Worm (Caenorhabditis elegans): ENCODE data around the gene cept-2.
A peak's percentile ranks its signal among the peaks of the same experiment; 100 is the strongest.

Gene cept-2

ce11 chrV:14354258-14354877 lies 6.8 kb downstream of the cept-2 start, which contains the start of gene Y49A3A.3:
Y49A3A.3 (plus strand) TSS chrV:14354410.
- TF ChIP-seq nhr-129 (tag; optimal IDR thresholded peaks at IDR 0.05) = peak; percentile 49
- TF ChIP-seq ZK546.5 (tag; optimal IDR thresholded peaks at IDR 0.05) = no peak
- no peak for TF ChIP-seq ceh-16 (tag; optimal IDR thresholded peaks at IDR 0.05)
- no peak for TF ChIP-seq mdl-1 (tag; optimal IDR thresholded peaks at IDR 0.05)
- peak; percentile 45 for TF ChIP-seq sma-3 (GFP tag; optimal IDR thresholded peaks at IDR 0.05)
- no peak for TF ChIP-seq mab-5 (tag; optimal IDR thresholded peaks at IDR 0.05)
- TF ChIP-seq lin-39 (tag; optimal IDR thresholded peaks at IDR 0.05) = no peak
- no peak for TF ChIP-seq egl-27 (tag; optimal IDR thresholded peaks at IDR 0.05)
- peak; percentile 17 for TF ChIP-seq sma-9 (GFP tag; optimal IDR thresholded peaks at IDR 0.05)
- no peak for TF ChIP-seq sma-9 (tag; optimal IDR thresholded peaks at IDR 0.05)
- no peak for TF ChIP-seq sem-4 (tag; optimal IDR thresholded peaks at IDR 0.05)
- TF ChIP-seq lin-11 (tag; optimal IDR thresholded peaks at IDR 0.05) = no peak
- no peak for TF ChIP-seq nhr-11 (tag; optimal IDR thresholded peaks at IDR 0.05)
- TF ChIP-seq skn-1 (tag; optimal IDR thresholded peaks at IDR 0.05) = no peak
- peak; percentile 17 for TF ChIP-seq F13H6.1 (tag; optimal IDR thresholded peaks at IDR 0.05)
- no peak for TF ChIP-seq C34F6.9 (tag; optimal IDR thresholded peaks at IDR 0.05)
- peak; percentile 44 for TF ChIP-seq nhr-25 (tag; optimal IDR thresholded peaks at IDR 0.05)
- TF ChIP-seq aly-2 (tag; optimal IDR thresholded peaks at IDR 0.05) = peak; percentile 70
- TF ChIP-seq crh-2 (tag; optimal IDR thresholded peaks at IDR 0.05) = peak; percentile 17
- peak; percentile 62 for TF ChIP-seq Y55F3AM.14 (GFP tag; optimal IDR thresholded peaks at IDR 0.05)
- peak; percentile 49 for TF ChIP-seq gmeb-1 (tag; optimal IDR thresholded peaks at IDR 0.05)
- peak; percentile 49 for TF ChIP-seq ama-1 (optimal IDR thresholded peaks at IDR 0.05)
- no peak for TF ChIP-seq nhr-12 (tag; optimal IDR thresholded peaks at IDR 0.05)
- peak; percentile 37 for TF ChIP-seq lin-13 (GFP tag; optimal IDR thresholded peaks at IDR 0.05)
- TF ChIP-seq zag-1 (tag; optimal IDR thresholded peaks at IDR 0.05) = no peak

- no peak for TF ChIP-seq Y55F3AM.14 (GFP tag; optimal IDR thresholded peaks at IDR 0.05)
- TF ChIP-seq nhr-237 (tag; optimal IDR thresholded peaks at IDR 0.05) = no peak
- TF ChIP-seq ztf-4 (tag; optimal IDR thresholded peaks at IDR 0.05) = no peak
- no peak for TF ChIP-seq ZK546.5 (tag; optimal IDR thresholded peaks at IDR 0.05)
- TF ChIP-seq unc-62 (GFP tag; optimal IDR thresholded peaks at IDR 0.05) = no peak
- TF ChIP-seq aly-2 (tag; optimal IDR thresholded peaks at IDR 0.05) = no peak
- TF ChIP-seq crh-2 (tag; optimal IDR thresholded peaks at IDR 0.05) = peak; percentile 80
- TF ChIP-seq elt-1 (tag; optimal IDR thresholded peaks at IDR 0.05) = no peak
- peak; percentile 88 for TF ChIP-seq unc-55 (GFP tag; optimal IDR thresholded peaks at IDR 0.05)
- no peak for TF ChIP-seq alr-1 (tag; optimal IDR thresholded peaks at IDR 0.05)
- TF ChIP-seq nhr-10 (tag; optimal IDR thresholded peaks at IDR 0.05) = no peak
- TF ChIP-seq sem-4 (tag; optimal IDR thresholded peaks at IDR 0.05) = peak; percentile 52
- no peak for TF ChIP-seq peb-1 (tag; optimal IDR thresholded peaks at IDR 0.05)
- TF ChIP-seq mdl-1 (tag; optimal IDR thresholded peaks at IDR 0.05) = peak in 1 of 2 experiments; percentile 26
- peak; percentile 32 for TF ChIP-seq ceh-16 (tag; optimal IDR thresholded peaks at IDR 0.05)
- TF ChIP-seq ztf-11 (tag; optimal IDR thresholded peaks at IDR 0.05) = no peak
- TF ChIP-seq egl-27 (tag; optimal IDR thresholded peaks at IDR 0.05) = peak; percentile 46
- TF ChIP-seq gmeb-1 (tag; optimal IDR thresholded peaks at IDR 0.05) = peak; percentile 98
- TF ChIP-seq lin-39 (tag; optimal IDR thresholded peaks at IDR 0.05) = no peak
- TF ChIP-seq nhr-21 (tag; optimal IDR thresholded peaks at IDR 0.05) = peak; percentile 73
- TF ChIP-seq lin-13 (GFP tag; optimal IDR thresholded peaks at IDR 0.05) = peak; percentile 81
- peak; percentile 48 for TF ChIP-seq fos-1 (tag; optimal IDR thresholded peaks at IDR 0.05)
- no peak for TF ChIP-seq mbf-1 (tag; optimal IDR thresholded peaks at IDR 0.05)
- no peak for TF ChIP-seq blmp-1 (tag; optimal IDR thresholded peaks at IDR 0.05; ENCODE audit: insufficient read depth)
- TF ChIP-seq dmd-4 (tag; optimal IDR thresholded peaks at IDR 0.05) = no peak
- TF ChIP-seq nhr-129 (tag; optimal IDR thresholded peaks at IDR 0.05) = peak; percentile 69
- no peak for TF ChIP-seq zag-1 (tag; optimal IDR thresholded peaks at IDR 0.05)
- peak; percentile 86 for TF ChIP-seq sma-9 (GFP tag; optimal IDR thresholded peaks at IDR 0.05)
- TF ChIP-seq sma-9 (tag; optimal IDR thresholded peaks at IDR 0.05) = no peak
- peak; percentile 15 for TF ChIP-seq lin-11 (tag; optimal IDR thresholded peaks at IDR 0.05)
- TF ChIP-seq nhr-23 (tag; optimal IDR thresholded peaks at IDR 0.05) = no peak
- TF ChIP-seq skn-1 (tag; optimal IDR thresholded peaks at IDR 0.05) = no peak
- TF ChIP-seq ztf-1 (GFP tag; conservative IDR thresholded peaks at IDR 0.05) = no peak
- peak; percentile 92 for TF ChIP-seq C34F6.9 (tag; optimal IDR thresholded peaks at IDR 0.05)
- TF ChIP-seq sma-3 (GFP tag; optimal IDR thresholded peaks at IDR 0.05) = peak; percentile 80
- TF ChIP-seq nhr-77 (tag; optimal IDR thresholded peaks at IDR 0.05) = no peak
- TF ChIP-seq nhr-25 (tag; optimal IDR thresholded peaks at IDR 0.05) = peak; percentile 87
- TF ChIP-seq elt-3 (tag; optimal IDR thresholded peaks at IDR 0.05) = no peak
- peak; percentile 49 for TF ChIP-seq R02D3.7 (tag; optimal IDR thresholded peaks at IDR 0.05)
- no peak for TF ChIP-seq nhr-11 (tag; optimal IDR thresholded peaks at IDR 0.05)
- peak; percentile 81 to 93 for TF ChIP-seq lsy-2 (tag; optimal IDR thresholded peaks at IDR 0.05)
- peak; percentile 60 for TF ChIP-seq mab-5 (tag; optimal IDR thresholded peaks at IDR 0.05)
- no peak for TF ChIP-seq ceh-82 (tag; optimal IDR thresholded peaks at IDR 0.05)
- TF ChIP-seq ama-1 (optimal IDR thresholded peaks at IDR 0.05) = peak; percentile 78
- no peak for TF ChIP-seq unc-39 (tag; optimal IDR thresholded peaks at IDR 0.05)
- TF ChIP-seq F13H6.1 (tag; optimal IDR thresholded peaks at IDR 0.05) = peak; percentile 80
Observed at ce11 chrV:14355738-14356368, 8.3 kb downstream of the cept-2 start, which contains the start of gene cyn-1. cyn-1 (plus strand) TSS chrV:14356076.
